Fruit fly (Drosophila melanogaster): ENCODE data around the gene Acp24A4.
A peak's percentile ranks its signal among the peaks of the same experiment; 100 is the strongest.

Gene Acp24A4

dm6 chr2L:3675770-3676169 lies 17.9 kb downstream of the Acp24A4 start (continued):
- TF ChIP-seq CG4404 (GFP tag; IDR thresholded peaks at IDR 0.05) (peak; percentile 41; the same call in 1 of the 2 replicates), CG8281 (tag; optimal IDR thresholded peaks at IDR 0.05) (no peak), CG2199 (GFP tag; IDR thresholded peaks at IDR 0.05) (0 out of 3 replicates have a peak, but pooled peaks have one; percentile 32), Ravus (GFP tag; IDR thresholded peaks at IDR 0.05) (no peak), Blimp-1 (GFP tag; optimal IDR thresholded peaks at IDR 0.05) (no peak), Mrtf (GFP tag; IDR thresholded peaks at IDR 0.05) (0 out of 3 replicates have a peak, but pooled peaks have one; percentile 23), pan (optimal IDR thresholded peaks at IDR 0.05) (no peak), pan (GFP tag; optimal IDR thresholded peaks at IDR 0.05 in 1 of 2, IDR thresholded peaks at IDR 0.05 in 1 of 2) (no peak), CG3407 (GFP tag; optimal IDR thresholded peaks at IDR 0.05) (no peak), az2 (GFP tag; optimal IDR thresholded peaks at IDR 0.05) (peak; percentile 6), CG14014 (GFP tag; IDR thresholded peaks at IDR 0.05) (no peak), pum (GFP tag; optimal IDR thresholded peaks at IDR 0.05) (peak; percentile 19), Meics (GFP tag; optimal IDR thresholded peaks at IDR 0.05) (no peak), CG10654 (GFP tag; optimal IDR thresholded peaks at IDR 0.05) (no peak), Hr51 (GFP tag; optimal IDR thresholded peaks at IDR 0.05) (no peak), CG15601 (tag; optimal IDR thresholded peaks at IDR 0.05) (no peak), CG9609 (GFP tag; optimal IDR thresholded peaks at IDR 0.05) (no peak), CG4854 (GFP tag; optimal IDR thresholded peaks at IDR 0.05) (no peak), cas (GFP tag; IDR thresholded peaks at IDR 0.05) (no peak), hth (optimal IDR thresholded peaks at IDR 0.05) (no peak), CG13123 (GFP tag; optimal IDR thresholded peaks at IDR 0.05) (no peak), CG3995 (GFP tag; optimal IDR thresholded peaks at IDR 0.05) (no peak), CG10979 (tag; optimal IDR thresholded peaks at IDR 0.05) (peak; percentile 61), Doc3 (GFP tag; IDR thresholded peaks at IDR 0.05; ENCODE audit: partially characterized antibody) (no peak), oc (tag; optimal IDR thresholded peaks at IDR 0.05) (peak; percentile 28), gcm (GFP tag; optimal IDR thresholded peaks at IDR 0.05) (no peak), chn (GFP tag; optimal IDR thresholded peaks at IDR 0.05) (peak; percentile 12), CG6791 (GFP tag; IDR thresholded peaks at IDR 0.05; ENCODE audit: partially characterized antibody) (no peak), CG17612 (GFP tag; IDR thresholded peaks at IDR 0.05) (no peak), jumu (GFP tag; optimal IDR thresholded peaks at IDR 0.05) (no peak), CG16779 (GFP tag; IDR thresholded peaks at IDR 0.05) (no peak), sc (optimal IDR thresholded peaks at IDR 0.05) (no peak), sc (GFP tag; optimal IDR thresholded peaks at IDR 0.05) (no peak), cad (GFP tag; optimal IDR thresholded peaks at IDR 0.05) (no peak), tna (GFP tag; IDR thresholded peaks at IDR 0.05; ENCODE audit: partially characterized antibody) (no peak), z (GFP tag; IDR thresholded peaks at IDR 0.05) (no peak), CG31388 (GFP tag; optimal IDR thresholded peaks at IDR 0.05) (no peak), D (optimal IDR thresholded peaks at IDR 0.05) (no peak), D (GFP tag; optimal IDR thresholded peaks at IDR 0.05) (peak; percentile 40), wdn (GFP tag; IDR thresholded peaks at IDR 0.05) (no peak), pb (GFP tag; optimal IDR thresholded peaks at IDR 0.05) (no peak), br (optimal IDR thresholded peaks at IDR 0.05) (no peak), hb (GFP tag; IDR thresholded peaks at IDR 0.05; ENCODE audit: partially characterized antibody) (no peak), CG8089 (GFP tag; optimal IDR thresholded peaks at IDR 0.05) (no peak), Adf1 (GFP tag; IDR thresholded peaks at IDR 0.05) (no peak), esg (GFP tag; conservative IDR thresholded peaks at IDR 0.05) (peak; percentile 14; the same call in 1 of the 2 replicates), CG6765 (GFP tag; optimal IDR thresholded peaks at IDR 0.05) (no peak), Ssrp (tag; optimal IDR thresholded peaks at IDR 0.05) (no peak), pho (GFP tag; optimal IDR thresholded peaks at IDR 0.05) (no peak), ranshi (GFP tag; IDR thresholded peaks at IDR 0.05) (no peak)

Data from whole organism, embryonic.